Fruit fly (Drosophila melanogaster): ENCODE results near the gene Ostgamma.

The Ostgamma gene

dm6 chr2L:8292159-8292887 lies 15.7 kb downstream of the Ostgamma start:
- TF ChIP-seq CG32006 (GFP tag; optimal IDR thresholded peaks at IDR 0.05) (peak; percentile 92), achi (GFP tag; optimal IDR thresholded peaks at IDR 0.05) (peak; percentile 71), CG16779 (tag; optimal IDR thresholded peaks at IDR 0.05) (peak; percentile 39), CG6792 (GFP tag; optimal IDR thresholded peaks at IDR 0.05) (peak; percentile 39), vri (GFP tag; optimal IDR thresholded peaks at IDR 0.05) (peak; percentile 66), CG8319 (GFP tag; optimal IDR thresholded peaks at IDR 0.05) (peak; percentile 35), Ets96B (tag; optimal IDR thresholded peaks at IDR 0.05) (peak; percentile 46), Eip93F (GFP tag; optimal IDR thresholded peaks at IDR 0.05) (no peak), CG1621 (tag; optimal IDR thresholded peaks at IDR 0.05) (peak; percentile 6), dac (GFP tag; optimal IDR thresholded peaks at IDR 0.05) (peak; percentile 65), ss (GFP tag; optimal IDR thresholded peaks at IDR 0.05) (peak in 1 of 2 experiments; percentile 33), CG6854 (GFP tag; optimal IDR thresholded peaks at IDR 0.05) (peak; percentile 5), Eip75B (GFP tag; optimal IDR thresholded peaks at IDR 0.05) (peak; percentile 74), dsx (GFP tag; optimal IDR thresholded peaks at IDR 0.05; ENCODE audit: poor library complexity, severe bottlenecking) (no peak), net (GFP tag; optimal IDR thresholded peaks at IDR 0.05) (peak; percentile 58), Sox102F (GFP tag; optimal IDR thresholded peaks at IDR 0.05) (peak; percentile 55), fd85E (GFP tag; optimal IDR thresholded peaks at IDR 0.05) (no peak), eg (GFP tag; IDR thresholded peaks at IDR 0.05) (peak; percentile 95), CG3919 (GFP tag; optimal IDR thresholded peaks at IDR 0.05) (peak; percentile 50), Blimp-1 (GFP tag; optimal IDR thresholded peaks at IDR 0.05) (no peak), Sox14 (GFP tag; optimal IDR thresholded peaks at IDR 0.05) (peak; percentile 56), CG15336 (GFP tag; IDR thresholded peaks at IDR 0.05) (peak; percentile 95), esn (GFP tag; optimal IDR thresholded peaks at IDR 0.05) (peak; percentile 73), CG6163 (GFP tag; IDR thresholded peaks at IDR 0.05) (peak; percentile 86), Eip78C (GFP tag) (peak; percentile 92), Smox (GFP tag; optimal IDR thresholded peaks at IDR 0.05) (peak; percentile 51), CG6276 (GFP tag; optimal IDR thresholded peaks at IDR 0.05) (peak; percentile 90), svp (GFP tag) (peak; percentile 93), CG11902 (GFP tag; optimal IDR thresholded peaks at IDR 0.05) (no peak), spab (GFP tag; optimal IDR thresholded peaks at IDR 0.05) (peak; percentile 15), acj6 (GFP tag; optimal IDR thresholded peaks at IDR 0.05) (peak; percentile 67), CG7368 (GFP tag; optimal IDR thresholded peaks at IDR 0.05) (no peak), Ets21C (GFP tag; optimal IDR thresholded peaks at IDR 0.05) (peak; percentile 11), cyc (GFP tag; optimal IDR thresholded peaks at IDR 0.05) (peak; percentile 32), CG10631 (GFP tag; optimal IDR thresholded peaks at IDR 0.05) (peak; percentile 57), CG8119 (GFP tag; IDR thresholded peaks at IDR 0.05) (peak; percentile 95), CG11294 (GFP tag; IDR thresholded peaks at IDR 0.05) (peak; percentile 75), Hr4 (GFP tag; optimal IDR thresholded peaks at IDR 0.05) (peak; percentile 92), fkh (GFP tag; optimal IDR thresholded peaks at IDR 0.05) (peak; percentile 55), pdm3 (GFP tag; optimal IDR thresholded peaks at IDR 0.05) (peak; percentile 78), CG8632 (GFP tag; optimal IDR thresholded peaks at IDR 0.05) (peak; percentile 59), CG11762 (GFP tag; optimal IDR thresholded peaks at IDR 0.05; ENCODE audit: insufficient read depth) (peak; percentile 48), CG9139 (GFP tag; optimal IDR thresholded peaks at IDR 0.05) (no peak), CG34406 (GFP tag; optimal IDR thresholded peaks at IDR 0.05) (peak; percentile 37), salr (GFP tag; optimal IDR thresholded peaks at IDR 0.05) (peak in 1 of 2 experiments; percentile 56), Lpt (GFP tag; optimal IDR thresholded peaks at IDR 0.05) (peak; percentile 80), Gug (GFP tag; IDR thresholded peaks at IDR 0.05) (peak; percentile 86), Met (GFP tag; optimal IDR thresholded peaks at IDR 0.05) (peak; percentile 54), Hr39 (GFP tag; optimal IDR thresholded peaks at IDR 0.05) (peak; percentile 59), CG31627 (GFP tag; optimal IDR thresholded peaks at IDR 0.05) (peak; percentile 46), topi (GFP tag; optimal IDR thresholded peaks at IDR 0.05) (peak; percentile 56)

Data from whole organism, prepupa.